Worm (Caenorhabditis elegans) whole organism, young adult: ENCODE data around the gene nhr-246.

ENCODE experiments used
- B0035.1 ChIP-seq: sonication (generic microtip); optimal IDR thresholded peaks from 2 replicates; lab custom pipeline; 2016; ENCODE audit warnings: missing genetic modification characterization, mild to moderate bottlenecking, missing compliant biosample characterization, missing genotype, missing genetic modification reagents
- F57C9.4 ChIP-seq: sonication (generic microtip); optimal IDR thresholded peaks from 2 replicates; lab custom pipeline; 2017; ENCODE audit warnings: mild to moderate bottlenecking, missing genetic modification characterization, missing compliant biosample characterization
- ama-1 ChIP-seq, 3 experiments: fragments of 150-350 bp in 1 of 3; sonication (generic microtip) in 2 of 3; optimal IDR thresholded peaks; 2 replicates each; lab custom pipeline; 2014 to 2018; ENCODE audit warnings: missing biosample characterization in 2 of 3, missing genetic modification characterization in 2 of 3, missing genetic modification reagents in 2 of 3
- aptf-3 ChIP-seq: fragments of 200-800 bp; sonication (Bioruptor generic); IDR thresholded peaks from 2 replicates; pipeline ENCODE4 v1.3.6; 2022; ENCODE audit warnings: missing genetic modification characterization, missing compliant biosample characterization
- efl-1 ChIP-seq: fragments of 150-350 bp; optimal IDR thresholded peaks from 2 replicates; lab custom pipeline; 2014; ENCODE audit warnings: missing biosample characterization, missing genetic modification reagents, missing genetic modification characterization
- lir-1 ChIP-seq: fragments of 200-800 bp; sonication (Bioruptor generic); conservative IDR thresholded peaks from 2 replicates; pipeline ENCODE4 v1.3.6; 2022; ENCODE audit warnings: missing genetic modification reagents, missing genetic modification characterization, missing compliant biosample characterization
- lsl-1 ChIP-seq: fragments of 200-800 bp; sonication (Bioruptor generic); optimal IDR thresholded peaks from 2 replicates; lab custom pipeline; 2018; ENCODE audit warnings: mild to moderate bottlenecking, missing genetic modification characterization, moderate library complexity, missing compliant biosample characterization
- nhr-27 ChIP-seq: fragments of 200-800 bp; sonication (Bioruptor generic); optimal IDR thresholded peaks from 2 replicates; lab custom pipeline; 2018; ENCODE audit warnings: mild to moderate bottlenecking, missing genetic modification characterization, moderate library complexity, missing compliant biosample characterization
- pbrm-1 ChIP-seq: fragments of 200-800 bp; sonication (Bioruptor generic); IDR thresholded peaks from 2 replicates; pipeline ENCODE4 v1.3.6; 2022; ENCODE audit warnings: missing genetic modification reagents, missing genetic modification characterization, missing compliant biosample characterization
- snpc-1.3 ChIP-seq: sonication (generic microtip); optimal IDR thresholded peaks from 2 replicates; lab custom pipeline; 2017; ENCODE audit warnings: missing genetic modification characterization, mild to moderate bottlenecking, missing compliant biosample characterization, antibody characterized with exemption, moderate library complexity, missing genotype, missing genetic modification reagents; ENCODE audit not compliant: insufficient read depth
- sptf-2 ChIP-seq: fragments of 200-800 bp; sonication (Bioruptor generic); optimal IDR thresholded peaks from 2 replicates; lab custom pipeline; 2018; ENCODE audit warnings: mild to moderate bottlenecking, missing genetic modification characterization, missing compliant biosample characterization

DNA sequence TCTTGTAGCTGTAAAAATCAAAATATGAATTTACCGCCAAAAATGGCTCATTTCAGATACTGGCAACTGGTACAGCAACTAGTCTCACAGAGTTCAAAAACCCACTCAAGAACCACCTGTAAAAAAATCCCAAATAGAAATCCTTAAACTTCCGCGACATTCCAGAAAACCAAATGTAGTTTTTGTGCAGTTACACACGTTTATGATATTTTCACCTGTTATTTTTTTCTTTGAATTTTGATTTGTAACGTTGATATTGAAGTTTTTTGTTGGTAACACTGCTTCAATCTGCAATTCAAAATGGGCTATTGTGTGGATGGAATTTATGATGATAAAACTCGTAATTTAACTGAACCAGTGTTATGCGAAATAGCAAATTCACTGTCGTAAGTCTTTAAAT lies 16.6 kb downstream of the nhr-246 start, which contains the start of gene srw-113:
- TF ChIP-seq ama-1 (optimal IDR thresholded peaks at IDR 0.05; lab: Kevin White, UChicago): no peak
- no peak for TF ChIP-seq ama-1 (GFP tag; optimal IDR thresholded peaks at IDR 0.05; lab: Kevin White, UChicago)
- no peak for TF ChIP-seq B0035.1 (tag; lab: Kevin White, UChicago)
- no peak for TF ChIP-seq pbrm-1
- no peak for TF ChIP-seq sptf-2
- no peak for TF ChIP-seq lir-1
- TF ChIP-seq aptf-3: no peak
- no peak for TF ChIP-seq snpc-1.3 (tag; lab: Kevin White, UChicago)
- TF ChIP-seq F57C9.4: no peak
- no peak for TF ChIP-seq lsl-1 (GFP tag; lab: Kevin White, UChicago)
- TF ChIP-seq nhr-27 (tag; lab: Kevin White, UChicago): no peak
- no peak for TF ChIP-seq efl-1 (GFP tag; lab: Kevin White, UChicago)
